Worm (Caenorhabditis elegans) whole organism, mixed stage, embryonic: ENCODE results near the gene T24C4.2.

Experiments used
- ceh-39 ChIP-seq: fragments of 150-350 bp; optimal IDR thresholded peaks from 2 replicates; lab custom pipeline; 2014; ENCODE audit warnings: missing biosample characterization, missing genetic modification characterization
- ces-1 ChIP-seq: fragments of 150-350 bp; optimal IDR thresholded peaks from 2 replicates; lab custom pipeline; 2014; ENCODE audit warnings: missing biosample characterization, missing genetic modification reagents, missing genetic modification characterization
- elt-3 ChIP-seq: fragments of 150-350 bp; optimal IDR thresholded peaks from 2 replicates; lab custom pipeline; 2014; ENCODE audit warnings: missing biosample characterization, missing genetic modification characterization
- lin-13 ChIP-seq: fragments of 150-350 bp; optimal IDR thresholded peaks from 2 replicates; lab custom pipeline; 2014; ENCODE audit warnings: missing biosample characterization, missing genetic modification characterization
- lsy-2 ChIP-seq: fragments of 150-350 bp; optimal IDR thresholded peaks from 2 replicates; lab custom pipeline; 2014; ENCODE audit warnings: missing biosample characterization, missing genetic modification characterization
- nhr-2 ChIP-seq: fragments of 150-350 bp; optimal IDR thresholded peaks from 2 replicates; lab custom pipeline; 2014; ENCODE audit warnings: missing biosample characterization, missing genetic modification characterization
- nhr-237 ChIP-seq: fragments of 150-350 bp; optimal IDR thresholded peaks from 2 replicates; lab custom pipeline; 2014; ENCODE audit warnings: missing biosample characterization, missing genetic modification characterization
- nhr-28 ChIP-seq: fragments of 150-350 bp; optimal IDR thresholded peaks from 2 replicates; lab custom pipeline; 2014; ENCODE audit warnings: missing biosample characterization, missing genetic modification characterization
- nhr-76 ChIP-seq: sonication (generic microtip); optimal IDR thresholded peaks from 2 replicates; lab custom pipeline; 2017; ENCODE audit warnings: missing biosample characterization, missing genetic modification characterization
- pha-4 ChIP-seq: fragments of 150-350 bp; optimal IDR thresholded peaks from 2 replicates; lab custom pipeline; 2018; ENCODE audit warnings: missing biosample characterization, missing genetic modification reagents, missing genetic modification characterization
- snpc-4 ChIP-seq: fragments of 150-350 bp; optimal IDR thresholded peaks from 2 replicates; lab custom pipeline; 2014; ENCODE audit warnings: missing biosample characterization, missing genetic modification characterization
- unc-62 ChIP-seq: fragments of 150-350 bp; optimal IDR thresholded peaks from 2 replicates; lab custom pipeline; 2014; ENCODE audit warnings: missing biosample characterization, missing genetic modification reagents, missing genetic modification characterization
- zip-8 ChIP-seq: fragments of 150-350 bp; optimal IDR thresholded peaks from 2 replicates; lab custom pipeline; 2014; ENCODE audit warnings: missing biosample characterization, missing genetic modification characterization
- ztf-11 ChIP-seq: fragments of 150-350 bp; optimal IDR thresholded peaks from 2 replicates; lab custom pipeline; 2014; ENCODE audit warnings: missing biosample characterization, missing genetic modification characterization

- TF ChIP-seq nhr-28 (no peak), ces-1 (no peak), pha-4 (no peak), nhr-2 (tag; lab: Kevin White, UChicago) (no peak), snpc-4 (tag; lab: Kevin White, UChicago) (no peak), ztf-11 (tag; lab: Kevin White, UChicago) (no peak), lin-13 (tag; lab: Kevin White, UChicago) (no peak), zip-8 (tag; lab: Kevin White, UChicago) (no peak), ceh-39 (tag; lab: Kevin White, UChicago) (no peak), nhr-237 (tag; lab: Kevin White, UChicago) (no peak), lsy-2 (tag; lab: Kevin White, UChicago) (no peak), elt-3 (no peak), nhr-76 (no peak), unc-62 (GFP tag; lab: Kevin White, UChicago) (no peak)
Observed at ce11 chrIII:907311-907710, 37.5 kb upstream of the T24C4.2 start, which contains the start of gene F23H11.4.
